Worm (Caenorhabditis elegans) whole organism, L4 larva: ENCODE results near the gene nsy-1.
A peak's percentile ranks its signal among the peaks of the same experiment; 100 is the strongest.

Experiments used
- F44E2.7 ChIP-seq: fragments of 200-800 bp; sonication (Bioruptor generic); IDR thresholded peaks from 2 replicates; pipeline ENCODE4 v2.1.2; 2022; ENCODE audit warnings: missing genetic modification characterization, missing compliant biosample characterization
- F49E8.2 ChIP-seq: sonication (generic microtip); optimal IDR thresholded peaks from 2 replicates; lab custom pipeline; 2016; ENCODE audit warnings: missing compliant biosample characterization, mild to moderate bottlenecking, missing genetic modification characterization, borderline replicate concordance
- R02D3.7 ChIP-seq: fragments of 150-350 bp; sonication (generic microtip); optimal IDR thresholded peaks from 3 replicates; lab custom pipeline; 2014; ENCODE audit warnings: missing biosample characterization, missing genetic modification characterization
- T26A8.4 ChIP-seq: fragments of 200-800 bp; sonication (Bioruptor generic); IDR thresholded peaks from 2 replicates; pipeline ENCODE4 v1.3.6; 2022; ENCODE audit warnings: missing genetic modification characterization, missing compliant biosample characterization
- Y105C5A.15 ChIP-seq: fragments of 200-800 bp; sonication (Bioruptor generic); IDR thresholded peaks from 2 replicates; pipeline ENCODE4 v1.3.6; 2022; ENCODE audit warnings: missing genetic modification characterization, missing compliant biosample characterization
- Y48G9A.11 ChIP-seq: fragments of 200-800 bp; sonication (Bioruptor generic); IDR thresholded peaks from 2 replicates; pipeline ENCODE4 v1.3.6; 2022; ENCODE audit warnings: missing genetic modification reagents, missing genetic modification characterization, missing compliant biosample characterization
- ZK546.5 ChIP-seq, 2 experiments: sonication (generic microtip); optimal IDR thresholded peaks; 2 replicates each; lab custom pipeline; 2017; ENCODE audit warnings: missing biosample characterization in 2 of 2, missing genetic modification characterization in 2 of 2
- arid-1 ChIP-seq: fragments of 200-800 bp; sonication (Bioruptor generic); conservative IDR thresholded peaks from 2 replicates; pipeline ENCODE4 v1.3.6; 2022; ENCODE audit warnings: missing genetic modification reagents, missing genetic modification characterization, missing compliant biosample characterization
- ceh-20 ChIP-seq: fragments of 200-800 bp; sonication (Bioruptor generic); IDR thresholded peaks from 2 replicates; pipeline ENCODE4 v1.3.6; 2022; ENCODE audit warnings: missing genetic modification reagents, missing genetic modification characterization, missing compliant biosample characterization
- ceh-28 ChIP-seq: fragments of 150-350 bp; optimal IDR thresholded peaks from 2 replicates; lab custom pipeline; 2014; ENCODE audit warnings: missing biosample characterization, missing genetic modification reagents, missing genetic modification characterization
- ceh-32 ChIP-seq: sonication (generic microtip); optimal IDR thresholded peaks from 2 replicates; lab custom pipeline; 2016; ENCODE audit warnings: mild to moderate bottlenecking, missing genetic modification characterization, missing compliant biosample characterization; ENCODE audit not compliant: poor library complexity
- ceh-82 ChIP-seq: sonication (generic microtip); optimal IDR thresholded peaks from 2 replicates; lab custom pipeline; 2017; ENCODE audit warnings: missing biosample characterization, missing genetic modification characterization
- daf-19 ChIP-seq: fragments of 200-800 bp; sonication (Bioruptor generic); conservative IDR thresholded peaks from 2 replicates; pipeline ENCODE4 v1.3.6; 2022; ENCODE audit warnings: missing genetic modification characterization, missing compliant biosample characterization
- dmd-8 ChIP-seq: fragments of 200-800 bp; sonication (Bioruptor generic); IDR thresholded peaks from 2 replicates; pipeline ENCODE4 v1.3.6; 2022; ENCODE audit warnings: missing genetic modification characterization, missing compliant biosample characterization
- duxl-1 ChIP-seq: sonication (generic microtip); optimal IDR thresholded peaks from 2 replicates; lab custom pipeline; 2016; ENCODE audit warnings: mild to moderate bottlenecking, missing genetic modification characterization, moderate library complexity, missing compliant biosample characterization; ENCODE audit not compliant: poor library complexity
- egl-27 ChIP-seq: sonication (generic microtip); optimal IDR thresholded peaks from 3 replicates; lab custom pipeline; 2017; ENCODE audit warnings: missing biosample characterization, missing genetic modification reagents, missing genetic modification characterization
- egl-43 ChIP-seq: fragments of 200-800 bp; sonication (Bioruptor generic); IDR thresholded peaks from 2 replicates; pipeline ENCODE4 v1.3.6; 2022; ENCODE audit warnings: missing genetic modification reagents, missing genetic modification characterization, missing compliant biosample characterization
- fos-1 ChIP-seq: fragments of 150-350 bp; optimal IDR thresholded peaks from 2 replicates; lab custom pipeline; 2014; ENCODE audit warnings: missing biosample characterization, missing genetic modification characterization
- hlh-11 ChIP-seq: fragments of 200-800 bp; sonication (Bioruptor generic); optimal IDR thresholded peaks from 2 replicates; lab custom pipeline; 2018; ENCODE audit warnings: mild to moderate bottlenecking, missing genetic modification characterization, missing compliant biosample characterization
- lim-7 ChIP-seq: fragments of 200-800 bp; sonication (Bioruptor generic); IDR thresholded peaks from 2 replicates; pipeline ENCODE4 v1.3.6; 2022; ENCODE audit warnings: missing genetic modification characterization, missing compliant biosample characterization
- lin-1 ChIP-seq: fragments of 200-800 bp; sonication (Bioruptor generic); IDR thresholded peaks from 2 replicates; pipeline ENCODE4 v1.3.6; 2022; ENCODE audit warnings: missing genetic modification reagents, missing genetic modification characterization, missing compliant biosample characterization
- lin-15B ChIP-seq: fragments of 150-350 bp; sonication (generic microtip); optimal IDR thresholded peaks from 3 replicates; lab custom pipeline; 2014; ENCODE audit warnings: missing biosample characterization, missing genetic modification characterization
- lin-29 ChIP-seq: fragments of 200-800 bp; sonication (Bioruptor generic); IDR thresholded peaks from 2 replicates; pipeline ENCODE4 v1.3.6; 2022; ENCODE audit warnings: missing genetic modification reagents, missing genetic modification characterization, missing compliant biosample characterization
- lin-39 ChIP-seq: fragments of 150-350 bp; optimal IDR thresholded peaks from 2 replicates; lab custom pipeline; 2014; ENCODE audit warnings: missing biosample characterization, missing genetic modification reagents, missing genetic modification characterization
- lir-3 ChIP-seq: sonication (generic microtip); optimal IDR thresholded peaks from 2 replicates; lab custom pipeline; 2016; ENCODE audit warnings: mild to moderate bottlenecking, missing genetic modification characterization, missing compliant biosample characterization
- lsy-2 ChIP-seq, 2 experiments: fragments of 150-350 bp in 1 of 2; sonication (generic microtip) in 1 of 2; optimal IDR thresholded peaks; 2 replicates each; lab custom pipeline; 2014 to 2017; ENCODE audit warnings: missing biosample characterization in 2 of 2, missing genetic modification characterization in 2 of 2
- madf-9 ChIP-seq: fragments of 200-800 bp; sonication (Bioruptor generic); conservative IDR thresholded peaks from 2 replicates; pipeline ENCODE4 v1.3.6; 2022; ENCODE audit warnings: missing genetic modification reagents, missing genetic modification characterization, missing compliant biosample characterization
- mdl-1 ChIP-seq, 2 experiments: fragments of 150-350 bp in 1 of 2; sonication (generic microtip) in 1 of 2; optimal IDR thresholded peaks; 2 replicates each; lab custom pipeline; 2014 to 2017; ENCODE audit warnings: missing biosample characterization in 2 of 2, missing genetic modification characterization in 2 of 2
- mep-1 ChIP-seq: fragments of 150-350 bp; sonication (generic microtip); optimal IDR thresholded peaks from 3 replicates; lab custom pipeline; 2014; ENCODE audit warnings: missing biosample characterization, missing genetic modification characterization
- nhr-10 ChIP-seq: fragments of 150-350 bp; optimal IDR thresholded peaks from 2 replicates; lab custom pipeline; 2014; ENCODE audit warnings: missing biosample characterization, missing genetic modification characterization
- nhr-102 ChIP-seq: sonication (generic microtip); optimal IDR thresholded peaks from 2 replicates; lab custom pipeline; 2016; ENCODE audit warnings: mild to moderate bottlenecking, missing genetic modification characterization, moderate library complexity, missing compliant biosample characterization
- nhr-11 ChIP-seq: fragments of 150-350 bp; optimal IDR thresholded peaks from 2 replicates; lab custom pipeline; 2014; ENCODE audit warnings: missing biosample characterization, missing genetic modification characterization
- nhr-237 ChIP-seq: sonication (generic microtip); optimal IDR thresholded peaks from 2 replicates; lab custom pipeline; 2017; ENCODE audit warnings: missing biosample characterization, missing genetic modification characterization
- nhr-28 ChIP-seq: fragments of 150-350 bp; optimal IDR thresholded peaks from 2 replicates; lab custom pipeline; 2014; ENCODE audit warnings: missing biosample characterization, missing genetic modification characterization
- nhr-48 ChIP-seq: sonication (generic microtip); optimal IDR thresholded peaks from 2 replicates; lab custom pipeline; 2016; ENCODE audit warnings: mild to moderate bottlenecking, missing genetic modification characterization, missing compliant biosample characterization
- nhr-6 ChIP-seq: fragments of 150-350 bp; optimal IDR thresholded peaks from 2 replicates; lab custom pipeline; 2014; ENCODE audit warnings: missing biosample characterization, missing genetic modification characterization
- nhr-77 ChIP-seq: fragments of 150-350 bp; optimal IDR thresholded peaks from 2 replicates; lab custom pipeline; 2014; ENCODE audit warnings: missing biosample characterization, missing genetic modification characterization
- pha-4 ChIP-seq, 2 experiments: fragments of 150-350 bp in 1 of 2; fragments of 200-800 bp in 1 of 2; sonication (Bioruptor generic) in 1 of 2; IDR thresholded peaks in 1 of 2; optimal IDR thresholded peaks in 1 of 2; 2 replicates each; pipeline versions ENCODE4 v1.3.6 to Lab custom; 2014 to 2022; ENCODE audit warnings: missing genetic modification characterization in 2 of 2, missing genetic modification reagents in 2 of 2, missing biosample characterization in 1 of 2, missing compliant biosample characterization in 1 of 2
- php-3 ChIP-seq: fragments of 200-800 bp; sonication (Bioruptor generic); IDR thresholded peaks from 2 replicates; pipeline ENCODE4 v1.3.6; 2022; ENCODE audit warnings: missing genetic modification reagents, missing genetic modification characterization, missing compliant biosample characterization
- pqm-1 ChIP-seq: sonication (generic microtip); optimal IDR thresholded peaks from 2 replicates; lab custom pipeline; 2017; ENCODE audit warnings: missing biosample characterization, missing genetic modification characterization
- rbr-2 ChIP-seq: sonication (generic microtip); optimal IDR thresholded peaks from 2 replicates; lab custom pipeline; 2016; ENCODE audit warnings: missing genotype, missing genetic modification characterization, missing compliant biosample characterization
- set-16 ChIP-seq: fragments of 200-800 bp; sonication (Bioruptor generic); IDR thresholded peaks from 2 replicates; pipeline ENCODE4 v1.3.6; 2022; ENCODE audit warnings: missing genetic modification reagents, missing genetic modification characterization, missing compliant biosample characterization
- skn-1 ChIP-seq: fragments of 150-350 bp; optimal IDR thresholded peaks from 2 replicates; lab custom pipeline; 2014; ENCODE audit warnings: missing biosample characterization, missing genetic modification characterization
- tag-97 ChIP-seq: fragments of 200-800 bp; sonication (Bioruptor generic); IDR thresholded peaks from 2 replicates; pipeline ENCODE4 v1.3.6; 2022; ENCODE audit warnings: missing genetic modification characterization, missing compliant biosample characterization
- unc-130 ChIP-seq: sonication (generic microtip); optimal IDR thresholded peaks from 2 replicates; lab custom pipeline; 2016; ENCODE audit warnings: missing genetic modification reagents, missing genetic modification characterization, missing compliant biosample characterization
- unc-39 ChIP-seq: sonication (generic microtip); optimal IDR thresholded peaks from 2 replicates; lab custom pipeline; 2017; ENCODE audit warnings: missing biosample characterization, missing genetic modification characterization
- vab-7 ChIP-seq: fragments of 200-800 bp; sonication (Bioruptor generic); IDR thresholded peaks from 2 replicates; pipeline ENCODE4 v1.3.6; 2022; ENCODE audit warnings: missing genetic modification reagents, missing genetic modification characterization, missing compliant biosample characterization
- zag-1 ChIP-seq: fragments of 150-350 bp; optimal IDR thresholded peaks from 2 replicates; lab custom pipeline; 2014; ENCODE audit warnings: missing biosample characterization, missing genetic modification characterization
- zfp-3 ChIP-seq: fragments of 200-800 bp; sonication (Bioruptor generic); conservative IDR thresholded peaks from 2 replicates; pipeline ENCODE4 v1.3.6; 2022; ENCODE audit warnings: missing genetic modification reagents, missing genetic modification characterization, missing compliant biosample characterization
- zip-11 ChIP-seq: fragments of 200-800 bp; sonication (Bioruptor generic); IDR thresholded peaks from 2 replicates; pipeline ENCODE4 v1.3.6; 2022; ENCODE audit warnings: missing genetic modification characterization, missing compliant biosample characterization
- zip-2 ChIP-seq: fragments of 150-350 bp; optimal IDR thresholded peaks from 2 replicates; lab custom pipeline; 2014; ENCODE audit warnings: missing biosample characterization, missing genetic modification characterization
- ztf-11 ChIP-seq: fragments of 150-350 bp; optimal IDR thresholded peaks from 2 replicates; lab custom pipeline; 2014; ENCODE audit warnings: missing biosample characterization, missing genetic modification characterization

nsy-1 gene

DNA sequence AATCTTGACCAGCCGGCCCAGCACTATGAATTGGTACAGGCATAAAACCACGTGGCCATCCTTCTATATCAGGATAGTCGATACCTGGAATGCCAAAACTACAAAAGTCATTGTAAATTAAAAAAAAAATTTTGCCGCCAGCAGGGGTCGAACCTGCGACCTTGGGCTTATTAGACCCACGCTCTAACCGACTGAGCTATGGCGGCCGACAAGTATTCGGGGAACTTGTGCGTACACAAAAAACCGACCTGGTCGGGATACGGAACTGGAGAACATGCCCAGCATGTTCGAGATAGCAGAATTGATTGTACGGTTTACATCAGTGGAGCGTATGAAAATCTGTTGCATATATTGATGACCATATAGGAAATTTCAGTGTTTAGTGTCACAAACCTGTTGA lies 34.8 kb downstream of the nsy-1 start (continued):
- 0 out of 2 replicates have a peak, but pooled peaks have one; percentile 60 for TF ChIP-seq dmd-8 (GFP tag; lab: Robert Waterston, UW)
- TF ChIP-seq nhr-102 (tag; lab: Kevin White, UChicago), result peak; percentile 60
- no peak for TF ChIP-seq lin-15B (tag; lab: Kevin White, UChicago)
- no peak for TF ChIP-seq ceh-82
- TF ChIP-seq nhr-77 (tag; lab: Kevin White, UChicago), result no peak
- no peak for TF ChIP-seq egl-27 (tag; lab: Kevin White, UChicago)
- no peak; the same call in none of the 2 replicates for TF ChIP-seq T26A8.4
- no peak for TF ChIP-seq tag-97 (GFP tag; lab: Robert Waterston, UW)
- 0 out of 2 replicates have a peak, but pooled peaks have one; percentile 21 for TF ChIP-seq zip-11 (GFP tag; lab: Robert Waterston, UW)
- TF ChIP-seq ceh-20 (GFP tag; lab: Robert Waterston, UW), result 0 out of 2 replicates have a peak, but pooled peaks have one; percentile 45
- peak; percentile 45 for TF ChIP-seq unc-130
- TF ChIP-seq lin-39 (tag; lab: Kevin White, UChicago), result no peak
- TF ChIP-seq zip-2 (tag; lab: Kevin White, UChicago), result no peak
- TF ChIP-seq ceh-32 (tag; lab: Kevin White, UChicago), result peak; percentile 23
- TF ChIP-seq lin-1, result peak; percentile 56; the same call in 1 of the 2 replicates
- no peak for TF ChIP-seq nhr-237 (tag; lab: Kevin White, UChicago)
- TF ChIP-seq lin-29 (GFP tag; lab: Robert Waterston, UW), result peak; percentile 63
- TF ChIP-seq mdl-1 (tag; optimal IDR thresholded peaks at IDR 0.05; lab: Kevin White, UChicago), result peak in 1 of 2 experiments; percentile 55
- peak; percentile 60; the same call in 1 of the 2 replicates for TF ChIP-seq zfp-3
- TF ChIP-seq duxl-1, result peak; percentile 76
- TF ChIP-seq arid-1, result peak; percentile 83
- no peak for TF ChIP-seq skn-1
- no peak for TF ChIP-seq php-3 (GFP tag; lab: Robert Waterston, UW)
- no peak for TF ChIP-seq nhr-6 (tag; lab: Kevin White, UChicago)
- TF ChIP-seq unc-39 (tag; lab: Kevin White, UChicago), result no peak
- no peak for TF ChIP-seq ceh-28 (tag; lab: Kevin White, UChicago)
- peak; percentile 61 for TF ChIP-seq vab-7 (GFP tag; lab: Robert Waterston, UW)
- no peak for TF ChIP-seq fos-1 (tag; lab: Kevin White, UChicago)
- TF ChIP-seq pqm-1 (tag; lab: Kevin White, UChicago), result no peak
- peak; percentile 20; the same call in 1 of the 2 replicates for TF ChIP-seq set-16 (GFP tag; lab: Robert Waterston, UW)
- peak; percentile 38 for TF ChIP-seq nhr-28 (tag; lab: Kevin White, UChicago)
- peak; percentile 15 to 84 for TF ChIP-seq lsy-2 (tag; optimal IDR thresholded peaks at IDR 0.05; lab: Kevin White, UChicago)
- peak; percentile 74; the same call in 1 of the 2 replicates for TF ChIP-seq pha-4 (GFP tag; IDR thresholded peaks at IDR 0.05; lab: Robert Waterston, UW)
- TF ChIP-seq pha-4 (tag; optimal IDR thresholded peaks at IDR 0.05; lab: Kevin White, UChicago), result no peak
- TF ChIP-seq ztf-11 (tag; lab: Kevin White, UChicago), result no peak
- TF ChIP-seq Y48G9A.11, result peak; percentile 63
- no peak for TF ChIP-seq F44E2.7 (GFP tag; lab: Robert Waterston, UW)
- TF ChIP-seq ZK546.5 (tag; optimal IDR thresholded peaks at IDR 0.05; lab: Kevin White, UChicago), result no peak
- peak; percentile 83 for TF ChIP-seq daf-19
- peak; percentile 75 for TF ChIP-seq hlh-11
- peak; percentile 76 for TF ChIP-seq mep-1 (tag; lab: Kevin White, UChicago)
- TF ChIP-seq R02D3.7 (tag; lab: Kevin White, UChicago), result no peak
- TF ChIP-seq lim-7, result peak; percentile 80
- TF ChIP-seq lir-3 (tag; lab: Kevin White, UChicago), result no peak
- TF ChIP-seq F49E8.2 (tag; lab: Kevin White, UChicago), result peak; percentile 64
- TF ChIP-seq nhr-11 (tag; lab: Kevin White, UChicago), result no peak
- peak; percentile 39; the same call in 1 of the 2 replicates for TF ChIP-seq madf-9
- TF ChIP-seq rbr-2 (tag; lab: Kevin White, UChicago), result peak; percentile 68
- TF ChIP-seq Y105C5A.15, result peak; percentile 86; the same call in 1 of the 2 replicates
- TF ChIP-seq zag-1, result no peak
- TF ChIP-seq nhr-10 (tag; lab: Kevin White, UChicago), result no peak
- peak; percentile 34 for TF ChIP-seq nhr-48
- TF ChIP-seq egl-43 (GFP tag; lab: Robert Waterston, UW), result peak; percentile 88
